Fruit fly (Drosophila melanogaster) whole organism, embryonic: ENCODE results near the gene Tengl3.

Experiments
- CG10147 ChIP-seq: fragments of 200-800 bp; sonication (Bioruptor generic); optimal IDR thresholded peaks from 2 replicates; lab custom pipeline; 2019; ENCODE audit warnings: missing biosample characterization, mild to moderate bottlenecking, missing genetic modification characterization, moderate library complexity
- CG10979 ChIP-seq: fragments of 200-800 bp; sonication (Bioruptor generic); optimal IDR thresholded peaks from 2 replicates; lab custom pipeline; 2018; ENCODE audit warnings: missing biosample characterization, mild to moderate bottlenecking, missing genetic modification characterization, moderate library complexity
- CG11695 ChIP-seq: fragments of 200-800 bp; sonication (Bioruptor generic); IDR thresholded peaks from 3 replicates; pipeline ENCODE4 v1.3.6; 2022; ENCODE audit warnings: missing biosample characterization, missing genetic modification characterization
- CG1233 ChIP-seq: fragments of 200-800 bp; sonication (Bioruptor generic); optimal IDR thresholded peaks from 4 replicates; lab custom pipeline; 2018; ENCODE audit warnings: missing biosample characterization, mild to moderate bottlenecking, missing genetic modification characterization
- CG13287 ChIP-seq: fragments of 200-800 bp; sonication (Bioruptor generic); IDR thresholded peaks from 2 replicates; pipeline ENCODE4 v1.3.6; 2022; ENCODE audit warnings: missing biosample characterization, missing genetic modification characterization; ENCODE audit not compliant: partially characterized antibody
- CG13296 ChIP-seq: fragments of 200-800 bp; sonication (Bioruptor generic); optimal IDR thresholded peaks from 3 replicates; lab custom pipeline; 2018; ENCODE audit warnings: missing biosample characterization, mild to moderate bottlenecking, missing genetic modification characterization
- CG15601 ChIP-seq: fragments of 200-800 bp; sonication (Bioruptor generic); optimal IDR thresholded peaks from 3 replicates; lab custom pipeline; 2019; ENCODE audit warnings: missing biosample characterization, mild to moderate bottlenecking, missing genetic modification characterization, moderate library complexity
- CG16863 ChIP-seq: fragments of 200-800 bp; sonication (Bioruptor generic); optimal IDR thresholded peaks from 3 replicates; lab custom pipeline; 2016; ENCODE audit warnings: missing biosample characterization, missing genetic modification characterization
- CG18619 ChIP-seq: fragments of 200-800 bp; sonication (Bioruptor generic); optimal IDR thresholded peaks from 3 replicates; lab custom pipeline; 2017; ENCODE audit warnings: missing biosample characterization, mild to moderate bottlenecking, missing genetic modification characterization
- CG3065 ChIP-seq: fragments of 200-800 bp; sonication (Bioruptor generic); optimal IDR thresholded peaks from 2 replicates; lab custom pipeline; 2016; ENCODE audit warnings: missing biosample characterization, missing genetic modification characterization
- CG31224 ChIP-seq: fragments of 200-800 bp; sonication (Bioruptor generic); IDR thresholded peaks from 2 replicates; pipeline ENCODE4 v1.3.6; 2022; ENCODE audit warnings: missing biosample characterization, missing genetic modification characterization
- CG34224 ChIP-seq: fragments of 200-800 bp; sonication (Bioruptor generic); IDR thresholded peaks from 3 replicates; pipeline ENCODE4 v1.3.6; 2022; ENCODE audit warnings: missing biosample characterization, missing genetic modification characterization; ENCODE audit not compliant: partially characterized antibody
- CG3995 ChIP-seq: fragments of 200-800 bp; sonication (Bioruptor generic); optimal IDR thresholded peaks from 3 replicates; lab custom pipeline; 2016; ENCODE audit warnings: missing biosample characterization, missing genetic modification characterization
- CG4328 ChIP-seq: fragments of 200-800 bp; sonication (Bioruptor generic); optimal IDR thresholded peaks from 3 replicates; lab custom pipeline; 2017; ENCODE audit warnings: missing biosample characterization, missing genetic modification reagents, missing genetic modification characterization
- CG4404 ChIP-seq: fragments of 200-800 bp; sonication (Bioruptor generic); IDR thresholded peaks from 2 replicates; pipeline ENCODE4 v1.3.6; 2022; ENCODE audit warnings: missing biosample characterization, missing genetic modification characterization
- CG6654 ChIP-seq: fragments of 200-800 bp; sonication (Bioruptor generic); optimal IDR thresholded peaks from 2 replicates; lab custom pipeline; 2017; ENCODE audit warnings: missing biosample characterization, mild to moderate bottlenecking, missing genetic modification characterization
- CG6689 ChIP-seq: fragments of 200-800 bp; sonication (Bioruptor generic); IDR thresholded peaks from 2 replicates; pipeline ENCODE4 v1.3.6; 2022; ENCODE audit warnings: missing biosample characterization, missing genetic modification characterization
- CG8478 ChIP-seq: fragments of >200 bp; optimal IDR thresholded peaks from 2 replicates; lab custom pipeline; 2018
- CG8924 ChIP-seq: fragments of 200-800 bp; optimal IDR thresholded peaks from 3 replicates; lab custom pipeline; 2019; ENCODE audit warnings: missing biosample characterization, mild to moderate bottlenecking, missing genetic modification characterization, moderate library complexity
- CG9215 ChIP-seq: fragments of 200-800 bp; sonication (Bioruptor generic); IDR thresholded peaks from 2 replicates; pipeline ENCODE4 v1.3.6; 2022; ENCODE audit warnings: missing biosample characterization, missing genetic modification characterization
- CG9797 ChIP-seq: fragments of 200-800 bp; sonication (Bioruptor generic); optimal IDR thresholded peaks from 3 replicates; lab custom pipeline; 2018; ENCODE audit warnings: missing biosample characterization, mild to moderate bottlenecking, missing genetic modification characterization
- Drgx ChIP-seq: fragments of 200-800 bp; sonication (Bioruptor generic); IDR thresholded peaks from 2 replicates; pipeline ENCODE4 v1.3.6; 2022; ENCODE audit warnings: missing biosample characterization, missing genetic modification characterization
- E2f1 ChIP-seq: fragments of 200-800 bp; sonication (Bioruptor generic); IDR thresholded peaks from 2 replicates; pipeline ENCODE4 v1.3.6; 2022; ENCODE audit warnings: missing biosample characterization, missing genetic modification characterization
- HHEX ChIP-seq: fragments of 200-800 bp; sonication (Bioruptor generic); optimal IDR thresholded peaks from 3 replicates; lab custom pipeline; 2017; ENCODE audit warnings: missing biosample characterization, mild to moderate bottlenecking, missing genetic modification characterization, missing genetic modification reagents
- HLH4C ChIP-seq: fragments of 200-800 bp; sonication (Bioruptor generic); IDR thresholded peaks from 3 replicates; pipeline ENCODE4 v1.3.6; 2022; ENCODE audit warnings: missing biosample characterization, missing genetic modification characterization; ENCODE audit not compliant: partially characterized antibody
- Hand ChIP-seq: fragments of 200-800 bp; sonication (Bioruptor generic); optimal IDR thresholded peaks from 2 replicates; lab custom pipeline; 2017; ENCODE audit warnings: mild to moderate bottlenecking, missing biosample characterization, missing genetic modification reagents, missing genetic modification characterization
- MESR4 ChIP-seq: fragments of 200-800 bp; sonication (Bioruptor generic); optimal IDR thresholded peaks from 2 replicates; lab custom pipeline; 2018; ENCODE audit warnings: missing biosample characterization, mild to moderate bottlenecking, missing genetic modification characterization, moderate library complexity
- MTF-1 ChIP-seq: fragments of 200-800 bp; sonication (Bioruptor generic); optimal IDR thresholded peaks from 2 replicates; lab custom pipeline; 2018; ENCODE audit warnings: missing biosample characterization, mild to moderate bottlenecking, missing genetic modification characterization, borderline replicate concordance
- Myb ChIP-seq: fragments of 200-800 bp; sonication (Bioruptor generic); optimal IDR thresholded peaks from 2 replicates; lab custom pipeline; 2016; ENCODE audit warnings: missing biosample characterization, missing genetic modification characterization
- Sox102F ChIP-seq: fragments of 200-800 bp; sonication (Bioruptor generic); optimal IDR thresholded peaks from 2 replicates; lab custom pipeline; 2018; ENCODE audit warnings: missing biosample characterization, mild to moderate bottlenecking, missing genetic modification characterization, moderate library complexity
- ab ChIP-seq: fragments of 200-800 bp; sonication (Bioruptor generic); optimal IDR thresholded peaks from 2 replicates; lab custom pipeline; 2016; ENCODE audit warnings: missing biosample characterization, missing genetic modification characterization
- amos ChIP-seq: fragments of 200-800 bp; sonication (Bioruptor generic); IDR thresholded peaks from 2 replicates; pipeline ENCODE4 v1.3.6; 2022; ENCODE audit warnings: missing biosample characterization, missing genetic modification characterization; ENCODE audit not compliant: partially characterized antibody
- ash1 ChIP-seq: fragments of 200-800 bp; sonication (Bioruptor generic); optimal IDR thresholded peaks from 2 replicates; lab custom pipeline; 2018; ENCODE audit warnings: missing biosample characterization, mild to moderate bottlenecking, missing genetic modification characterization
- ato ChIP-seq: fragments of 200-800 bp; sonication (Bioruptor generic); IDR thresholded peaks from 2 replicates; pipeline ENCODE4 v1.3.6; 2022; ENCODE audit warnings: missing biosample characterization, missing genetic modification characterization; ENCODE audit not compliant: partially characterized antibody
- crp ChIP-seq, 2 experiments: fragments of 200-800 bp; sonication (Bioruptor generic); optimal IDR thresholded peaks; 2 replicates in 1 of 2; 3 replicates in 1 of 2; lab custom pipeline; 2017; ENCODE audit warnings: missing biosample characterization in 2 of 2, missing genetic modification characterization in 2 of 2, mild to moderate bottlenecking in 1 of 2, moderate library complexity in 1 of 2
- eyg ChIP-seq: fragments of 200-800 bp; sonication (Bioruptor generic); optimal IDR thresholded peaks from 3 replicates; lab custom pipeline; 2016; ENCODE audit warnings: missing biosample characterization, missing genetic modification characterization
- fd64A ChIP-seq: fragments of 200-800 bp; sonication (Bioruptor generic); optimal IDR thresholded peaks from 3 replicates; lab custom pipeline; 2018; ENCODE audit warnings: missing biosample characterization, mild to moderate bottlenecking, missing genetic modification characterization
- fru ChIP-seq: fragments of >200 bp; optimal IDR thresholded peaks from 2 replicates; lab custom pipeline; 2017
- gem ChIP-seq: fragments of 200-800 bp; sonication (Bioruptor generic); optimal IDR thresholded peaks from 2 replicates; lab custom pipeline; 2019; ENCODE audit warnings: missing biosample characterization, mild to moderate bottlenecking, missing genetic modification characterization, moderate library complexity
- gsb-n ChIP-seq: fragments of 200-800 bp; sonication (Bioruptor generic); optimal IDR thresholded peaks from 3 replicates; lab custom pipeline; 2018; ENCODE audit warnings: missing biosample characterization, mild to moderate bottlenecking, missing genetic modification characterization
- gt ChIP-seq: fragments of 200-800 bp; sonication (Bioruptor generic); IDR thresholded peaks from 2 replicates; pipeline ENCODE4 v1.3.6; 2022; ENCODE audit warnings: missing biosample characterization, missing genetic modification characterization
- jigr1 ChIP-seq: fragments of 200-800 bp; sonication (Bioruptor generic); IDR thresholded peaks from 3 replicates; pipeline ENCODE4 v1.3.6; 2022; ENCODE audit warnings: missing biosample characterization, missing genetic modification characterization
- kah ChIP-seq: fragments of 200-800 bp; sonication (Bioruptor generic); optimal IDR thresholded peaks from 2 replicates; lab custom pipeline; 2018; ENCODE audit warnings: missing biosample characterization, mild to moderate bottlenecking, missing genetic modification characterization
- kay ChIP-seq: fragments of 200-800 bp; sonication (Bioruptor generic); optimal IDR thresholded peaks from 2 replicates; lab custom pipeline; 2016; ENCODE audit warnings: missing biosample characterization, missing genetic modification characterization
- lab ChIP-seq: fragments of 200-800 bp; sonication (Bioruptor generic); optimal IDR thresholded peaks from 3 replicates; lab custom pipeline; 2017; ENCODE audit warnings: missing biosample characterization, missing genetic modification characterization, mild to moderate bottlenecking, moderate library complexity, missing genetic modification reagents
- nerfin-2 ChIP-seq: fragments of 200-800 bp; sonication (Bioruptor generic); IDR thresholded peaks from 2 replicates; pipeline ENCODE4 v1.3.6; 2022; ENCODE audit warnings: missing biosample characterization, missing genetic modification characterization; ENCODE audit not compliant: partially characterized antibody
- tio ChIP-seq: fragments of 200-800 bp; sonication (Bioruptor generic); optimal IDR thresholded peaks from 2 replicates; lab custom pipeline; 2017; ENCODE audit warnings: missing biosample characterization, missing genetic modification characterization, inconsistent platforms
- trh ChIP-seq: fragments of 200-800 bp; sonication (Bioruptor generic); optimal IDR thresholded peaks from 2 replicates; lab custom pipeline; 2016; ENCODE audit warnings: missing biosample characterization, missing genetic modification characterization
- zfh2 ChIP-seq: fragments of 200-800 bp; sonication (Bioruptor generic); optimal IDR thresholded peaks from 2 replicates; lab custom pipeline; 2016; ENCODE audit warnings: missing biosample characterization, missing genetic modification characterization

The Tengl3 gene

dm6 chr2L:2196590-2197474 lies 41.2 kb downstream of the Tengl3 start (continued):
- TF ChIP-seq CG10147 (GFP tag; lab: Kevin White, UChicago) (peak; percentile 26), Drgx (GFP tag; lab: Robert Waterston, UW) (no peak), MTF-1 (GFP tag; lab: Kevin White, UChicago) (peak; percentile 42), gt (no peak), CG15601 (tag; lab: Kevin White, UChicago) (peak; percentile 64), CG34224 (GFP tag; lab: Robert Waterston, UW) (no peak), E2f1 (GFP tag; lab: Robert Waterston, UW) (no peak), CG9215 (GFP tag; lab: Robert Waterston, UW) (no peak), HLH4C (no peak), CG31224 (GFP tag; lab: Robert Waterston, UW) (no peak), CG3995 (GFP tag; lab: Kevin White, UChicago) (peak; percentile 17), CG11695 (GFP tag; lab: Robert Waterston, UW) (no peak), kay (GFP tag; lab: Kevin White, UChicago) (no peak), fru (lab: Kevin White, UChicago) (peak; percentile 10), CG4404 (GFP tag; lab: Robert Waterston, UW) (no peak), CG4328 (GFP tag; lab: Kevin White, UChicago) (peak; percentile 74), amos (GFP tag; lab: Robert Waterston, UW) (no peak), Myb (peak; percentile 32), CG13296 (peak; percentile 84), ab (GFP tag; lab: Kevin White, UChicago) (peak; percentile 61), MESR4 (GFP tag; lab: Kevin White, UChicago) (no peak), gsb-n (tag; lab: Kevin White, UChicago) (peak; percentile 98), CG9797 (no peak), nerfin-2 (GFP tag; lab: Robert Waterston, UW) (no peak), CG3065 (GFP tag; lab: Kevin White, UChicago) (peak; percentile 99), CG13287 (GFP tag; lab: Robert Waterston, UW) (no peak), zfh2 (GFP tag; lab: Kevin White, UChicago) (peak; percentile 18), CG8924 (tag; lab: Kevin White, UChicago) (peak; percentile 35), kah (GFP tag; lab: Kevin White, UChicago) (peak; percentile 69), ash1 (GFP tag; lab: Kevin White, UChicago) (peak; percentile 5), CG18619 (GFP tag; lab: Kevin White, UChicago) (peak; percentile 60), Hand (GFP tag; lab: Kevin White, UChicago) (peak; percentile 61), lab (GFP tag; lab: Kevin White, UChicago) (peak; percentile 74), gem (tag; lab: Kevin White, UChicago) (peak; percentile 77), eyg (GFP tag; lab: Kevin White, UChicago) (no peak), HHEX (GFP tag; lab: Kevin White, UChicago) (peak; percentile 76), fd64A (peak; percentile 66), CG6654 (GFP tag; lab: Kevin White, UChicago) (no peak), ato (GFP tag; lab: Robert Waterston, UW) (no peak), CG1233 (GFP tag; lab: Kevin White, UChicago) (peak; percentile 29), CG6689 (GFP tag; lab: Robert Waterston, UW) (no peak), crp (GFP tag; optimal IDR thresholded peaks at IDR 0.05; lab: Kevin White, UChicago) (peak in 1 of 2 experiments; percentile 54), CG10979 (tag; lab: Kevin White, UChicago) (peak; percentile 37), Sox102F (peak; percentile 40), jigr1 (GFP tag; lab: Robert Waterston, UW) (no peak), CG8478 (lab: Kevin White, UChicago) (peak; percentile 94), CG16863 (GFP tag; lab: Kevin White, UChicago) (peak; percentile 14), tio (GFP tag; lab: Kevin White, UChicago) (peak; percentile 24), trh (GFP tag; lab: Kevin White, UChicago) (no peak)
